Worm (Caenorhabditis elegans): ENCODE measurements around the gene F10E7.5.

The F10E7.5 gene

ce11 chrII:7111657-7112049 is at the start of gene F10E7.5:
TSS of gene F10E7.5 (plus strand) at chrII:7111978.
- TF ChIP-seq lsl-1 (GFP tag; optimal IDR thresholded peaks at IDR 0.05) (peak; percentile 74), lin-35 (GFP tag; optimal IDR thresholded peaks at IDR 0.05) (peak in 1 of 3 experiments; percentile 50), mcd-1 (GFP tag; IDR thresholded peaks at IDR 0.05) (no peak), F23B12.7 (tag; optimal IDR thresholded peaks at IDR 0.05; ENCODE audit: insufficient read depth) (peak; percentile 23), rpc-1 (optimal IDR thresholded peaks at IDR 0.05) (no peak), rpc-1 (tag; optimal IDR thresholded peaks at IDR 0.05) (no peak), ztf-6 (GFP tag; IDR thresholded peaks at IDR 0.05) (no peak), him-1 (tag; optimal IDR thresholded peaks at IDR 0.05) (peak; percentile 23), attf-3 (GFP tag; conservative IDR thresholded peaks at IDR 0.05) (peak; percentile 65)

ce11 chrII:7065391-7065790 is 46.4 kb upstream of the F10E7.5 start, which contains the start of gene nos-2:
TSS of gene nos-2 (plus strand) at chrII:7065618.
- TF ChIP-seq ztf-28 (GFP tag; IDR thresholded peaks at IDR 0.05) (no peak), T07F8.4 (tag; optimal IDR thresholded peaks at IDR 0.05) (no peak), F33H1.4 (GFP tag; IDR thresholded peaks at IDR 0.05) (peak; percentile 16; the same call in 1 of the 2 replicates), madf-6 (GFP tag; IDR thresholded peaks at IDR 0.05) (peak; percentile 85), ztf-25 (GFP tag; IDR thresholded peaks at IDR 0.05) (no peak), madf-10 (tag; optimal IDR thresholded peaks at IDR 0.05) (no peak), mel-28 (tag; optimal IDR thresholded peaks at IDR 0.05; ENCODE audit: borderline replicate concordance) (no peak), ztf-18 (tag; optimal IDR thresholded peaks at IDR 0.05) (no peak), F23B12.7 (tag; optimal IDR thresholded peaks at IDR 0.05; ENCODE audit: insufficient read depth) (no peak), dpl-1 (GFP tag; optimal IDR thresholded peaks at IDR 0.05) (peak; percentile 32), ceh-91 (GFP tag; IDR thresholded peaks at IDR 0.05) (0 out of 2 replicates have a peak, but pooled peaks have one; percentile 9), nhr-27 (tag; optimal IDR thresholded peaks at IDR 0.05) (no peak), hlh-12 (tag; optimal IDR thresholded peaks at IDR 0.05) (no peak), hrde-1 (tag; optimal IDR thresholded peaks at IDR 0.05; ENCODE audit: borderline replicate concordance) (no peak), K11D2.4 (GFP tag; IDR thresholded peaks at IDR 0.05) (no peak), B0035.1 (tag; optimal IDR thresholded peaks at IDR 0.05) (no peak), snpc-3.4 (tag; optimal IDR thresholded peaks at IDR 0.05) (no peak), lin-26 (GFP tag; IDR thresholded peaks at IDR 0.05) (no peak), B0336.3 (GFP tag; IDR thresholded peaks at IDR 0.05) (no peak), atf-7 (tag; optimal IDR thresholded peaks at IDR 0.05) (no peak), xnd-1 (tag; optimal IDR thresholded peaks at IDR 0.05) (peak; percentile 60), hmg-20 (GFP tag; IDR thresholded peaks at IDR 0.05) (no peak), mes-4 (tag; optimal IDR thresholded peaks at IDR 0.05) (no peak), aptf-2 (GFP tag; conservative IDR thresholded peaks at IDR 0.05) (no peak), madf-8 (GFP tag; conservative IDR thresholded peaks at IDR 0.05) (peak; percentile 65), nhr-120 (GFP tag; IDR thresholded peaks at IDR 0.05) (no peak), dpff-1 (tag; optimal IDR thresholded peaks at IDR 0.05) (no peak), efl-1 (GFP tag; optimal IDR thresholded peaks at IDR 0.05) (peak; percentile 79), Y53G8AR.9 (GFP tag; conservative IDR thresholded peaks at IDR 0.05) (no peak), bed-1 (GFP tag; IDR thresholded peaks at IDR 0.05) (no peak), lir-1 (GFP tag; conservative IDR thresholded peaks at IDR 0.05) (no peak), unc-130 (GFP tag; optimal IDR thresholded peaks at IDR 0.05) (no peak), ceh-40 (GFP tag; IDR thresholded peaks at IDR 0.05) (no peak), F52B5.7 (tag; optimal IDR thresholded peaks at IDR 0.05) (no peak), ceh-58 (GFP tag; IDR thresholded peaks at IDR 0.05) (no peak), snpc-4 (GFP tag; optimal IDR thresholded peaks at IDR 0.05) (no peak), snpc-4 (tag; optimal IDR thresholded peaks at IDR 0.05) (no peak), attf-6 (GFP tag; IDR thresholded peaks at IDR 0.05) (no peak), ekl-4 (GFP tag; IDR thresholded peaks at IDR 0.05) (no peak), F49E8.2 (tag; optimal IDR thresholded peaks at IDR 0.05; ENCODE audit: insufficient read depth) (no peak), lsl-1 (GFP tag; optimal IDR thresholded peaks at IDR 0.05) (peak; percentile 30)

Data from whole organism, young adult.